Worm (Caenorhabditis elegans) whole organism, L4/young adult: ENCODE data around the gene Y82E9BR.10.

Source experiments
- W03F9.2 ChIP-seq: fragments of 150-350 bp; optimal IDR thresholded peaks from 2 replicates; lab custom pipeline; 2014; ENCODE audit warnings: missing biosample characterization, missing genetic modification characterization
- dao-5 ChIP-seq: sonication (generic microtip); optimal IDR thresholded peaks from 2 replicates; lab custom pipeline; 2016; ENCODE audit warnings: missing genotype, missing genetic modification characterization, moderate library complexity, missing compliant biosample characterization
- him-1 ChIP-seq: sonication (generic microtip); optimal IDR thresholded peaks from 2 replicates; lab custom pipeline; 2016; ENCODE audit warnings: missing genotype, missing genetic modification reagents, missing genetic modification characterization, missing compliant biosample characterization

- TF ChIP-seq him-1 (tag; lab: Kevin White, UChicago) (no peak), dao-5 (tag; lab: Kevin White, UChicago) (no peak), W03F9.2 (no peak)
Observed at ce11 chrIII:1403108-1403507, 27.7 kb upstream of the Y82E9BR.10 start, which contains the start of gene pals-18.
